Fruit fly (Drosophila melanogaster): ENCODE results near the gene CG31272.

The CG31272 gene

DNA sequence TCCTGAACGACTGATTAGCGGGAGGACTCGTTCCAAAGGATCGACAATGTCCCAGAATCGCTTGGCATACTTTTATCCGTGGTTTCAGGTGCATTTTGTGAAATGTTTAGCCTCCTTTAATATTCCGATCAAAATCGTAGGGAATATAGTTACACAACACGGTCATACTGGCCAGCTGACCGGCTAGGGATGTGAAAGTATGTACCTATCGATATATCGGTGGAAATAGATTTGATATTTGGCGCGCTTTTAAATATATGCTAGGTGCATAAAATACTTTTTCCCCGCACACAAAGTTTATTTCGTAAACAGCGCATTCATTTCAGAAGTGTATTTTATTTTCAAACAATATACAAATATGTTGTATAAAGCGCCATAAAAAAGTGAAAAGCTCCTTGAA, 51.0 kb downstream of the CG31272 start, which contains the start of gene CG31278 (continued):
- no peak for TF ChIP-seq CG12071 (GFP tag; optimal IDR thresholded peaks at IDR 0.05)
- TF ChIP-seq z (GFP tag; IDR thresholded peaks at IDR 0.05), result no peak
- TF ChIP-seq wdn (GFP tag; IDR thresholded peaks at IDR 0.05), result no peak
- TF ChIP-seq sqz (GFP tag; optimal IDR thresholded peaks at IDR 0.05), result no peak
- no peak for TF ChIP-seq Spps (tag; optimal IDR thresholded peaks at IDR 0.05)
- TF ChIP-seq CG32532 (GFP tag; IDR thresholded peaks at IDR 0.05), result no peak
- no peak for TF ChIP-seq CG16779 (GFP tag; IDR thresholded peaks at IDR 0.05)
- TF ChIP-seq CG6791 (GFP tag; IDR thresholded peaks at IDR 0.05; ENCODE audit: partially characterized antibody), result peak; percentile 83
- TF ChIP-seq CG9437 (GFP tag; optimal IDR thresholded peaks at IDR 0.05), result no peak
- TF ChIP-seq tup (GFP tag; optimal IDR thresholded peaks at IDR 0.05), result no peak
- TF ChIP-seq fd96Cb (tag; optimal IDR thresholded peaks at IDR 0.05), result no peak
- TF ChIP-seq Kr (GFP tag; optimal IDR thresholded peaks at IDR 0.05), result no peak
- no peak for TF ChIP-seq az2 (GFP tag; optimal IDR thresholded peaks at IDR 0.05)
- no peak for TF ChIP-seq CG32767 (GFP tag; IDR thresholded peaks at IDR 0.05)
- peak; percentile 97 for TF ChIP-seq E2f2 (GFP tag; IDR thresholded peaks at IDR 0.05)
- no peak for TF ChIP-seq CG1792 (GFP tag; optimal IDR thresholded peaks at IDR 0.05)
- TF ChIP-seq crc (GFP tag; optimal IDR thresholded peaks at IDR 0.05), result no peak
- no peak for TF ChIP-seq phol (tag; optimal IDR thresholded peaks at IDR 0.05)
- TF ChIP-seq Dip3 (GFP tag; optimal IDR thresholded peaks at IDR 0.05), result no peak
- TF ChIP-seq CG12299 (tag; optimal IDR thresholded peaks at IDR 0.05), result no peak
- TF ChIP-seq Antp (GFP tag; optimal IDR thresholded peaks at IDR 0.05), result no peak
- no peak for TF ChIP-seq pb (GFP tag; optimal IDR thresholded peaks at IDR 0.05)
- no peak for TF ChIP-seq Ets65A (GFP tag)
- TF ChIP-seq CG3726 (GFP tag; IDR thresholded peaks at IDR 0.05), result no peak
- TF ChIP-seq CG9215 (GFP tag; IDR thresholded peaks at IDR 0.05), result no peak
- TF ChIP-seq Dek (tag; optimal IDR thresholded peaks at IDR 0.05), result no peak
- TF ChIP-seq sens (GFP tag), result peak; percentile 58
- TF ChIP-seq CG18262 (tag; optimal IDR thresholded peaks at IDR 0.05), result no peak
- TF ChIP-seq zfh2 (GFP tag; optimal IDR thresholded peaks at IDR 0.05), result no peak
- peak; percentile 83 for TF ChIP-seq stwl (tag; optimal IDR thresholded peaks at IDR 0.05)
- no peak for TF ChIP-seq fd64A (GFP tag; optimal IDR thresholded peaks at IDR 0.05)
- no peak for TF ChIP-seq Trl (optimal IDR thresholded peaks at IDR 0.05)
- no peak for TF ChIP-seq Trl (GFP tag; optimal IDR thresholded peaks at IDR 0.05)
- no peak for TF ChIP-seq jing (GFP tag; optimal IDR thresholded peaks at IDR 0.05)
- TF ChIP-seq Xrp1 (GFP tag; IDR thresholded peaks at IDR 0.05), result no peak
- no peak for TF ChIP-seq CG18011 (GFP tag; optimal IDR thresholded peaks at IDR 0.05)
- TF ChIP-seq CG13894 (tag; optimal IDR thresholded peaks at IDR 0.05), result no peak
- TF ChIP-seq CG14441 (GFP tag; IDR thresholded peaks at IDR 0.05), result no peak
- no peak for TF ChIP-seq CG17612 (GFP tag; IDR thresholded peaks at IDR 0.05)
- no peak for TF ChIP-seq CG15696 (tag; optimal IDR thresholded peaks at IDR 0.05)
- TF ChIP-seq gcm2 (GFP tag; optimal IDR thresholded peaks at IDR 0.05), result no peak
- no peak for TF ChIP-seq Stat92E (GFP tag; optimal IDR thresholded peaks at IDR 0.05)
- TF ChIP-seq crp (GFP tag; optimal IDR thresholded peaks at IDR 0.05), result peak; percentile 31 to 89
- no peak for TF ChIP-seq CTCF (GFP tag; optimal IDR thresholded peaks at IDR 0.05)
- no peak for TF ChIP-seq CG9876 (GFP tag; optimal IDR thresholded peaks at IDR 0.05)
- no peak for TF ChIP-seq esg (GFP tag; conservative IDR thresholded peaks at IDR 0.05)
- no peak for TF ChIP-seq Adf1 (GFP tag; IDR thresholded peaks at IDR 0.05)
- peak; percentile 67 for TF ChIP-seq gfzf (GFP tag; optimal IDR thresholded peaks at IDR 0.05)
- no peak for TF ChIP-seq tna (GFP tag; IDR thresholded peaks at IDR 0.05; ENCODE audit: partially characterized antibody)
- TF ChIP-seq gsb (GFP tag; IDR thresholded peaks at IDR 0.05), result no peak
- no peak for TF ChIP-seq schlank (tag; optimal IDR thresholded peaks at IDR 0.05)
- TF ChIP-seq shn (GFP tag; optimal IDR thresholded peaks at IDR 0.05), result no peak
- TF ChIP-seq run (tag; optimal IDR thresholded peaks at IDR 0.05), result no peak

All from whole organism, embryonic.